Worm (Caenorhabditis elegans) whole organism, L4/young adult: ENCODE data around the gene romo-1.

Experiments
- W03F9.2 ChIP-seq: fragments of 150-350 bp; optimal IDR thresholded peaks from 2 replicates; lab custom pipeline; 2014; ENCODE audit warnings: missing biosample characterization, missing genetic modification characterization
- dao-5 ChIP-seq: sonication (generic microtip); optimal IDR thresholded peaks from 2 replicates; lab custom pipeline; 2016; ENCODE audit warnings: missing genotype, missing genetic modification characterization, moderate library complexity, missing compliant biosample characterization
- him-1 ChIP-seq: sonication (generic microtip); optimal IDR thresholded peaks from 2 replicates; lab custom pipeline; 2016; ENCODE audit warnings: missing genotype, missing genetic modification reagents, missing genetic modification characterization, missing compliant biosample characterization

ce11 chrII:13233712-13234111 is 4.0 kb downstream of the romo-1 start:
- TF ChIP-seq him-1 (tag; lab: Kevin White, UChicago) (no peak), dao-5 (tag; lab: Kevin White, UChicago) (no peak), W03F9.2 (no peak)
